Worm (Caenorhabditis elegans) whole organism, midembryonic: ENCODE measurements around the gene nmy-3.

Experiments
- T22C8.4 ChIP-seq: fragments of 200-800 bp; sonication (Bioruptor generic); IDR thresholded peaks from 2 replicates; pipeline ENCODE4 v1.3.6; 2022; ENCODE audit warnings: missing genetic modification characterization, missing compliant biosample characterization
- cog-1 ChIP-seq: sonication (generic microtip); optimal IDR thresholded peaks from 2 replicates; lab custom pipeline; 2016; ENCODE audit warnings: missing genetic modification characterization, missing compliant biosample characterization
- flt-1 ChIP-seq: fragments of 200-800 bp; sonication (Bioruptor generic); IDR thresholded peaks from 2 replicates; pipeline ENCODE4 v1.3.6; 2022; ENCODE audit warnings: missing genetic modification characterization, missing compliant biosample characterization
- klf-2 ChIP-seq: fragments of 200-800 bp; sonication (Bioruptor generic); conservative IDR thresholded peaks from 2 replicates; pipeline ENCODE4 v1.3.6; 2022; ENCODE audit warnings: missing genetic modification reagents, missing genetic modification characterization, missing compliant biosample characterization
- med-1 ChIP-seq: sonication (generic microtip); optimal IDR thresholded peaks from 2 replicates; lab custom pipeline; 2017; ENCODE audit warnings: missing genetic modification characterization, mild to moderate bottlenecking, missing compliant biosample characterization, antibody characterized with exemption, missing genetic modification reagents; ENCODE audit not compliant: insufficient read depth
- ref-1 ChIP-seq: fragments of 200-800 bp; sonication (Bioruptor generic); conservative IDR thresholded peaks from 2 replicates; pipeline ENCODE4 v1.3.6; 2022; ENCODE audit warnings: missing genetic modification reagents, missing genetic modification characterization, missing compliant biosample characterization
- tab-1 ChIP-seq: fragments of 200-800 bp; sonication (Bioruptor generic); IDR thresholded peaks from 2 replicates; pipeline ENCODE4 v1.3.6; 2022; ENCODE audit warnings: missing genetic modification characterization, missing compliant biosample characterization
- ztf-23 ChIP-seq: fragments of 200-800 bp; sonication (Bioruptor generic); IDR thresholded peaks from 2 replicates; pipeline ENCODE4 v1.3.6; 2022; ENCODE audit warnings: missing genetic modification reagents, missing genetic modification characterization, missing compliant biosample characterization
- ztf-29 ChIP-seq: fragments of 200-800 bp; sonication (Bioruptor generic); IDR thresholded peaks from 2 replicates; pipeline ENCODE4 v1.3.6; 2022; ENCODE audit warnings: missing genetic modification reagents, missing genetic modification characterization, missing compliant biosample characterization

The nmy-3 gene

ce11 chrIV:9256865-9257264, 17.4 kb upstream of the nmy-3 start:
- TF ChIP-seq med-1 (GFP tag; lab: Kevin White, UChicago) (no peak), T22C8.4 (no peak), ref-1 (no peak), klf-2 (GFP tag; lab: Robert Waterston, UW) (no peak), flt-1 (GFP tag; lab: Robert Waterston, UW) (no peak), tab-1 (GFP tag; lab: Robert Waterston, UW) (no peak)

ce11 chrIV:9258547-9258946, 15.7 kb upstream of the nmy-3 start:
- no peak for TF ChIP-seq T22C8.4
- no peak for TF ChIP-seq ref-1
- TF ChIP-seq tab-1 (GFP tag; lab: Robert Waterston, UW) = no peak
- no peak for TF ChIP-seq cog-1 (tag; lab: Kevin White, UChicago)
- TF ChIP-seq ztf-23 (GFP tag; lab: Robert Waterston, UW) = no peak
- TF ChIP-seq flt-1 (GFP tag; lab: Robert Waterston, UW) = no peak
- TF ChIP-seq med-1 (GFP tag; lab: Kevin White, UChicago) = no peak
- no peak for TF ChIP-seq klf-2 (GFP tag; lab: Robert Waterston, UW)
- TF ChIP-seq ztf-29 (GFP tag; lab: Robert Waterston, UW) = no peak

- TF ChIP-seq ztf-29 (GFP tag; lab: Robert Waterston, UW) (no peak), med-1 (GFP tag; lab: Kevin White, UChicago) (no peak), cog-1 (tag; lab: Kevin White, UChicago) (no peak), T22C8.4 (no peak), flt-1 (GFP tag; lab: Robert Waterston, UW) (no peak), tab-1 (GFP tag; lab: Robert Waterston, UW) (no peak), ref-1 (no peak), ztf-23 (GFP tag; lab: Robert Waterston, UW) (no peak), klf-2 (GFP tag; lab: Robert Waterston, UW) (no peak)
Measured at ce11 chrIV:9259687-9260086, 14.6 kb upstream of the nmy-3 start, which contains the start of gene Y11D7A.10. Gene Y11D7A.10 (minus strand): TSS chrIV:9259768.

- TF ChIP-seq cog-1 (tag; lab: Kevin White, UChicago) = no peak
- TF ChIP-seq ztf-29 (GFP tag; lab: Robert Waterston, UW) = no peak
- TF ChIP-seq klf-2 (GFP tag; lab: Robert Waterston, UW) = no peak
- no peak for TF ChIP-seq med-1 (GFP tag; lab: Kevin White, UChicago)
- TF ChIP-seq T22C8.4 = no peak
- no peak for TF ChIP-seq flt-1 (GFP tag; lab: Robert Waterston, UW)
- no peak for TF ChIP-seq ztf-23 (GFP tag; lab: Robert Waterston, UW)
- no peak for TF ChIP-seq ref-1
- TF ChIP-seq tab-1 (GFP tag; lab: Robert Waterston, UW) = no peak
Measured at ce11 chrIV:9260334-9260733, 13.9 kb upstream of the nmy-3 start.

- TF ChIP-seq T22C8.4 (no peak), ztf-23 (GFP tag; lab: Robert Waterston, UW) (no peak), ztf-29 (GFP tag; lab: Robert Waterston, UW) (no peak), tab-1 (GFP tag; lab: Robert Waterston, UW) (no peak), med-1 (GFP tag; lab: Kevin White, UChicago) (no peak), flt-1 (GFP tag; lab: Robert Waterston, UW) (no peak), ref-1 (no peak), cog-1 (tag; lab: Kevin White, UChicago) (no peak), klf-2 (GFP tag; lab: Robert Waterston, UW) (no peak)
Measured at ce11 chrIV:9260826-9261225, 13.5 kb upstream of the nmy-3 start.

ce11 chrIV:9261687-9262086, 12.6 kb upstream of the nmy-3 start, which contains the start of gene col-120:
Gene col-120 (minus strand): TSS chrIV:9261787.
- TF ChIP-seq tab-1 (GFP tag; lab: Robert Waterston, UW) (no peak), ztf-23 (GFP tag; lab: Robert Waterston, UW) (no peak), ref-1 (no peak), flt-1 (GFP tag; lab: Robert Waterston, UW) (no peak)

- TF ChIP-seq ztf-23 (GFP tag; lab: Robert Waterston, UW) = no peak
Measured at ce11 chrIV:9262295-9262694, 12.0 kb upstream of the nmy-3 start.

- TF ChIP-seq ztf-29 (GFP tag; lab: Robert Waterston, UW) (no peak), ztf-23 (GFP tag; lab: Robert Waterston, UW) (no peak), ref-1 (no peak), cog-1 (tag; lab: Kevin White, UChicago) (no peak), klf-2 (GFP tag; lab: Robert Waterston, UW) (no peak), med-1 (GFP tag; lab: Kevin White, UChicago) (no peak), T22C8.4 (no peak), flt-1 (GFP tag; lab: Robert Waterston, UW) (peak; percentile 76), tab-1 (GFP tag; lab: Robert Waterston, UW) (peak; percentile 63; the same call in 1 of the 2 replicates)
Measured at ce11 chrIV:9263812-9264320, 10.4 kb upstream of the nmy-3 start, which contains the start of gene flh-1. Gene flh-1 (minus strand): TSS chrIV:9264270.

ce11 chrIV:9264513-9264912, 9.8 kb upstream of the nmy-3 start:
- TF ChIP-seq cog-1 (tag; lab: Kevin White, UChicago) (no peak), tab-1 (GFP tag; lab: Robert Waterston, UW) (no peak), ztf-23 (GFP tag; lab: Robert Waterston, UW) (no peak), ref-1 (no peak), klf-2 (GFP tag; lab: Robert Waterston, UW) (no peak), med-1 (GFP tag; lab: Kevin White, UChicago) (no peak), flt-1 (GFP tag; lab: Robert Waterston, UW) (no peak), ztf-29 (GFP tag; lab: Robert Waterston, UW) (no peak), T22C8.4 (no peak)

- TF ChIP-seq cog-1 (tag; lab: Kevin White, UChicago) = no peak
- no peak for TF ChIP-seq T22C8.4
- no peak for TF ChIP-seq ztf-29 (GFP tag; lab: Robert Waterston, UW)
- no peak for TF ChIP-seq med-1 (GFP tag; lab: Kevin White, UChicago)
- TF ChIP-seq flt-1 (GFP tag; lab: Robert Waterston, UW) = no peak
- no peak for TF ChIP-seq klf-2 (GFP tag; lab: Robert Waterston, UW)
- no peak for TF ChIP-seq ref-1
- no peak for TF ChIP-seq ztf-23 (GFP tag; lab: Robert Waterston, UW)
- TF ChIP-seq tab-1 (GFP tag; lab: Robert Waterston, UW) = no peak
Measured at ce11 chrIV:9266464-9266863, 7.8 kb upstream of the nmy-3 start, which contains the start of gene Y11D7A.19. Gene Y11D7A.19 (minus strand): TSS chrIV:9266564.
